Worm (Caenorhabditis elegans): ENCODE data around the gene aqp-7.

- TF ChIP-seq dao-5 (tag; optimal IDR thresholded peaks at IDR 0.05) (no peak), him-1 (tag; optimal IDR thresholded peaks at IDR 0.05) (no peak), W03F9.2 (tag; optimal IDR thresholded peaks at IDR 0.05) (no peak)
Observed at ce11 chrX:2983996-2984395, 40.9 kb upstream of the aqp-7 start, which contains the start of gene osm-5.

All from whole organism, L4/young adult.